Worm (Caenorhabditis elegans): Measurements from ENCODE around the gene C07H4.1.

Gene C07H4.1

ce11 chrII:9061099-9061498, 32.4 kb downstream of the C07H4.1 start, which contains the start of gene T24B8.3:
TSS of gene T24B8.3 (minus strand) at chrII:9061137.
- no peak for TF ChIP-seq W03F9.2 (tag; optimal IDR thresholded peaks at IDR 0.05)
- TF ChIP-seq him-1 (tag; optimal IDR thresholded peaks at IDR 0.05): no peak
- TF ChIP-seq dao-5 (tag; optimal IDR thresholded peaks at IDR 0.05): no peak

- TF ChIP-seq him-1 (tag; optimal IDR thresholded peaks at IDR 0.05) (peak; percentile 88), W03F9.2 (tag; optimal IDR thresholded peaks at IDR 0.05) (peak; percentile 9), dao-5 (tag; optimal IDR thresholded peaks at IDR 0.05) (peak; percentile 9)
Measured at ce11 chrII:9060332-9060840, 33.1 kb downstream of the C07H4.1 start.

- TF ChIP-seq him-1 (tag; optimal IDR thresholded peaks at IDR 0.05): no peak
- TF ChIP-seq W03F9.2 (tag; optimal IDR thresholded peaks at IDR 0.05): no peak
- TF ChIP-seq dao-5 (tag; optimal IDR thresholded peaks at IDR 0.05): no peak
Measured at ce11 chrII:9059010-9059409, 34.5 kb downstream of the C07H4.1 start.

- TF ChIP-seq W03F9.2 (tag; optimal IDR thresholded peaks at IDR 0.05) (peak; percentile 90), him-1 (tag; optimal IDR thresholded peaks at IDR 0.05) (peak; percentile 41), dao-5 (tag; optimal IDR thresholded peaks at IDR 0.05) (no peak)
Measured at ce11 chrII:9057035-9057668, 36.3 kb downstream of the C07H4.1 start, which contains the start of gene rpl-32. TSS of gene rpl-32 (minus strand) at chrII:9057085.

ce11 chrII:9056215-9056819, 37.2 kb downstream of the C07H4.1 start:
- TF ChIP-seq dao-5 (tag; optimal IDR thresholded peaks at IDR 0.05): peak; percentile 51
- no peak for TF ChIP-seq W03F9.2 (tag; optimal IDR thresholded peaks at IDR 0.05)

ce11 chrII:9054604-9055003, 38.9 kb downstream of the C07H4.1 start, which contains the start of gene chmp-7:
TSS of gene chmp-7 (plus strand) at chrII:9054972.
- TF ChIP-seq dao-5 (tag; optimal IDR thresholded peaks at IDR 0.05) (no peak), W03F9.2 (tag; optimal IDR thresholded peaks at IDR 0.05) (no peak), him-1 (tag; optimal IDR thresholded peaks at IDR 0.05) (peak; percentile 62)

ce11 chrII:9053564-9053963, 39.9 kb downstream of the C07H4.1 start, which contains the start of gene T24B8.7:
TSS of gene T24B8.7 (minus strand) at chrII:9053664.
- TF ChIP-seq dao-5 (tag; optimal IDR thresholded peaks at IDR 0.05) (no peak), W03F9.2 (tag; optimal IDR thresholded peaks at IDR 0.05) (no peak), him-1 (tag; optimal IDR thresholded peaks at IDR 0.05) (no peak)

ce11 chrII:9042059-9042458, 51.4 kb downstream of the C07H4.1 start:
- TF ChIP-seq him-1 (tag; optimal IDR thresholded peaks at IDR 0.05) (no peak), W03F9.2 (tag; optimal IDR thresholded peaks at IDR 0.05) (no peak), dao-5 (tag; optimal IDR thresholded peaks at IDR 0.05) (no peak)

- no peak for TF ChIP-seq dao-5 (tag; optimal IDR thresholded peaks at IDR 0.05)
- TF ChIP-seq him-1 (tag; optimal IDR thresholded peaks at IDR 0.05): no peak
- no peak for TF ChIP-seq W03F9.2 (tag; optimal IDR thresholded peaks at IDR 0.05)
Measured at ce11 chrII:9041306-9041705, 52.2 kb downstream of the C07H4.1 start, which contains the start of gene F37B12.3. TSS of gene F37B12.3 (minus strand) at chrII:9041406.

All from whole organism, L4/young adult.